Worm (Caenorhabditis elegans): Measurements from ENCODE around the gene glc-4.

The glc-4 gene

ce11 chrII:7151969-7152631, 22.6 kb downstream of the glc-4 start, which contains the start of gene fust-1 (continued):
- TF ChIP-seq ztf-26 (tag; optimal IDR thresholded peaks at IDR 0.05) (peak; percentile 88), madf-10 (tag; optimal IDR thresholded peaks at IDR 0.05) (peak; percentile 54), ZK185.1 (tag; optimal IDR thresholded peaks at IDR 0.05; ENCODE audit: poor library complexity, severe bottlenecking) (peak; percentile 94), Y67H2A.10 (GFP tag; conservative IDR thresholded peaks at IDR 0.05) (no peak), lag-1 (GFP tag; IDR thresholded peaks at IDR 0.05) (no peak), bed-2 (GFP tag; IDR thresholded peaks at IDR 0.05) (0 out of 2 replicates have a peak, but pooled peaks have one; percentile 24), ceh-79 (tag; optimal IDR thresholded peaks at IDR 0.05) (no peak), nhr-80 (tag; optimal IDR thresholded peaks at IDR 0.05) (peak; percentile 70), hsf-1 (GFP tag; IDR thresholded peaks at IDR 0.05) (peak; percentile 88), attf-3 (GFP tag; conservative IDR thresholded peaks at IDR 0.05) (peak; percentile 86), efl-1 (GFP tag; optimal IDR thresholded peaks at IDR 0.05) (peak; percentile 64), T26A5.8 (tag; optimal IDR thresholded peaks at IDR 0.05) (no peak), K12H6.12 (tag; optimal IDR thresholded peaks at IDR 0.05) (peak; percentile 88), Y79H2A.3 (GFP tag; conservative IDR thresholded peaks at IDR 0.05) (no peak), zfh-2 (GFP tag; conservative IDR thresholded peaks at IDR 0.05) (no peak), lin-54 (GFP tag; optimal IDR thresholded peaks at IDR 0.05) (peak; percentile 96), ceh-58 (GFP tag; IDR thresholded peaks at IDR 0.05) (no peak), F57A8.1 (GFP tag; optimal IDR thresholded peaks at IDR 0.05) (no peak), T07F8.4 (tag; optimal IDR thresholded peaks at IDR 0.05) (no peak), snpc-4 (GFP tag; optimal IDR thresholded peaks at IDR 0.05) (peak; percentile 58), snpc-4 (tag; optimal IDR thresholded peaks at IDR 0.05) (peak; percentile 48 to 89 (median 86)), cebp-1 (GFP tag; IDR thresholded peaks at IDR 0.05) (peak; percentile 29; the same call in 1 of the 2 replicates), cebp-1 (tag; optimal IDR thresholded peaks at IDR 0.05) (peak; percentile 93), aptf-3 (GFP tag; IDR thresholded peaks at IDR 0.05) (no peak), rec-8 (tag; optimal IDR thresholded peaks at IDR 0.05) (peak in 1 of 2 experiments; percentile 10), hmg-1.2 (GFP tag; IDR thresholded peaks at IDR 0.05) (peak; percentile 97), tbx-9 (tag; optimal IDR thresholded peaks at IDR 0.05; ENCODE audit: borderline replicate concordance) (no peak), attf-6 (GFP tag; IDR thresholded peaks at IDR 0.05) (peak; percentile 85), mes-4 (tag; optimal IDR thresholded peaks at IDR 0.05) (peak; percentile 22), ztf-18 (tag; optimal IDR thresholded peaks at IDR 0.05) (peak; percentile 100), atf-7 (tag; optimal IDR thresholded peaks at IDR 0.05) (peak; percentile 84), hlh-26 (GFP tag; conservative IDR thresholded peaks at IDR 0.05) (no peak), snpc-3.4 (tag; optimal IDR thresholded peaks at IDR 0.05) (peak; percentile 95), snpc-1.1 (tag; optimal IDR thresholded peaks at IDR 0.05; ENCODE audit: insufficient read depth) (peak; percentile 79), pbrm-1 (GFP tag; IDR thresholded peaks at IDR 0.05) (peak; percentile 95), chd-7 (tag; optimal IDR thresholded peaks at IDR 0.05) (peak; percentile 80), Y53G8AR.9 (GFP tag; conservative IDR thresholded peaks at IDR 0.05) (peak; percentile 98), B0035.1 (tag; optimal IDR thresholded peaks at IDR 0.05) (peak; percentile 42), hmg-20 (GFP tag; IDR thresholded peaks at IDR 0.05) (peak; percentile 92), ztf-25 (GFP tag; IDR thresholded peaks at IDR 0.05) (no peak), F23B12.7 (tag; optimal IDR thresholded peaks at IDR 0.05; ENCODE audit: insufficient read depth) (peak; percentile 87), ztf-3 (GFP tag; optimal IDR thresholded peaks at IDR 0.05) (peak; percentile 24), Y56A3A.18 (GFP tag; IDR thresholded peaks at IDR 0.05) (peak; percentile 87), ceh-40 (GFP tag; IDR thresholded peaks at IDR 0.05) (no peak), hlh-12 (tag; optimal IDR thresholded peaks at IDR 0.05) (no peak), dox-1 (GFP tag; IDR thresholded peaks at IDR 0.05) (peak; percentile 98), lin-35 (GFP tag; optimal IDR thresholded peaks at IDR 0.05) (peak in 2 of 3 experiments; percentile 80 to 93)

Data from whole organism, young adult.